Worm (Caenorhabditis elegans) whole organism, L4 larva: ENCODE data around the gene sdz-10.
A peak's percentile ranks its signal among the peaks of the same experiment; 100 is the strongest.

ENCODE experiments used
- D1046.2 ChIP-seq: fragments of 200-800 bp; sonication (Bioruptor generic); IDR thresholded peaks from 2 replicates; pipeline ENCODE4 v1.3.6; 2022; ENCODE audit warnings: missing genetic modification characterization, missing compliant biosample characterization
- F10B5.3 ChIP-seq: sonication (generic microtip); optimal IDR thresholded peaks from 2 replicates; lab custom pipeline; 2016; ENCODE audit warnings: mild to moderate bottlenecking, missing genetic modification characterization, missing compliant biosample characterization
- F44E2.7 ChIP-seq: fragments of 200-800 bp; sonication (Bioruptor generic); IDR thresholded peaks from 2 replicates; pipeline ENCODE4 v2.1.2; 2022; ENCODE audit warnings: missing genetic modification characterization, missing compliant biosample characterization
- R02D3.7 ChIP-seq: fragments of 150-350 bp; sonication (generic microtip); optimal IDR thresholded peaks from 3 replicates; lab custom pipeline; 2014; ENCODE audit warnings: missing biosample characterization, missing genetic modification characterization
- T20F7.1 ChIP-seq: fragments of 200-800 bp; sonication (Bioruptor generic); optimal IDR thresholded peaks from 2 replicates; lab custom pipeline; 2018; ENCODE audit warnings: mild to moderate bottlenecking, missing genetic modification characterization, missing compliant biosample characterization
- T26A8.4 ChIP-seq: fragments of 200-800 bp; sonication (Bioruptor generic); IDR thresholded peaks from 2 replicates; pipeline ENCODE4 v1.3.6; 2022; ENCODE audit warnings: missing genetic modification characterization, missing compliant biosample characterization
- Y75B8A.6 ChIP-seq: fragments of 200-800 bp; sonication (Bioruptor generic); IDR thresholded peaks from 2 replicates; pipeline ENCODE4 v1.3.6; 2022; ENCODE audit warnings: missing genetic modification reagents, missing genetic modification characterization, missing compliant biosample characterization
- ZK337.2 ChIP-seq: fragments of 200-800 bp; sonication (Bioruptor generic); IDR thresholded peaks from 2 replicates; pipeline ENCODE4 v1.3.6; 2022; ENCODE audit warnings: missing genetic modification reagents, missing genetic modification characterization, missing compliant biosample characterization
- ZK546.5 ChIP-seq, 2 experiments: sonication (generic microtip); optimal IDR thresholded peaks; 2 replicates each; lab custom pipeline; 2017; ENCODE audit warnings: missing biosample characterization in 2 of 2, missing genetic modification characterization in 2 of 2
- aha-1 ChIP-seq: fragments of 150-350 bp; peaks from one replicate; lab custom pipeline; 2014; ENCODE audit warnings: missing biosample characterization, missing genetic modification characterization
- aly-2 ChIP-seq: sonication (generic microtip); optimal IDR thresholded peaks from 2 replicates; lab custom pipeline; 2018; ENCODE audit warnings: missing biosample characterization, missing genetic modification characterization
- arid-1 ChIP-seq: fragments of 200-800 bp; sonication (Bioruptor generic); conservative IDR thresholded peaks from 2 replicates; pipeline ENCODE4 v1.3.6; 2022; ENCODE audit warnings: missing genetic modification reagents, missing genetic modification characterization, missing compliant biosample characterization
- ceh-28 ChIP-seq: fragments of 150-350 bp; optimal IDR thresholded peaks from 2 replicates; lab custom pipeline; 2014; ENCODE audit warnings: missing biosample characterization, missing genetic modification reagents, missing genetic modification characterization
- ceh-32 ChIP-seq: sonication (generic microtip); optimal IDR thresholded peaks from 2 replicates; lab custom pipeline; 2016; ENCODE audit warnings: mild to moderate bottlenecking, missing genetic modification characterization, missing compliant biosample characterization; ENCODE audit not compliant: poor library complexity
- ceh-44 ChIP-seq: fragments of 200-800 bp; sonication (Bioruptor generic); IDR thresholded peaks from 2 replicates; pipeline ENCODE4 v1.3.6; 2022; ENCODE audit warnings: missing genetic modification reagents, missing genetic modification characterization, missing compliant biosample characterization
- ceh-62 ChIP-seq: sonication (generic microtip); optimal IDR thresholded peaks from 2 replicates; lab custom pipeline; 2017; ENCODE audit warnings: missing biosample characterization, missing genetic modification characterization
- ctbp-1 ChIP-seq: fragments of 200-800 bp; sonication (Bioruptor generic); IDR thresholded peaks from 2 replicates; pipeline ENCODE4 v1.3.6; 2022; ENCODE audit warnings: missing genetic modification reagents, missing genetic modification characterization, missing compliant biosample characterization
- daf-12 ChIP-seq: fragments of 150-350 bp; optimal IDR thresholded peaks from 2 replicates; lab custom pipeline; 2014; ENCODE audit warnings: missing biosample characterization, missing genetic modification reagents, missing genetic modification characterization
- daf-19 ChIP-seq: fragments of 200-800 bp; sonication (Bioruptor generic); conservative IDR thresholded peaks from 2 replicates; pipeline ENCODE4 v1.3.6; 2022; ENCODE audit warnings: missing genetic modification characterization, missing compliant biosample characterization
- dmd-8 ChIP-seq: fragments of 200-800 bp; sonication (Bioruptor generic); IDR thresholded peaks from 2 replicates; pipeline ENCODE4 v1.3.6; 2022; ENCODE audit warnings: missing genetic modification characterization, missing compliant biosample characterization
- dve-1 ChIP-seq: sonication (generic microtip); optimal IDR thresholded peaks from 2 replicates; lab custom pipeline; 2017; ENCODE audit warnings: antibody characterized with exemption, mild to moderate bottlenecking, missing genetic modification characterization, missing compliant biosample characterization; ENCODE audit not compliant: insufficient read depth
- egl-43 ChIP-seq: fragments of 200-800 bp; sonication (Bioruptor generic); IDR thresholded peaks from 2 replicates; pipeline ENCODE4 v1.3.6; 2022; ENCODE audit warnings: missing genetic modification reagents, missing genetic modification characterization, missing compliant biosample characterization
- fos-1 ChIP-seq: fragments of 150-350 bp; optimal IDR thresholded peaks from 2 replicates; lab custom pipeline; 2014; ENCODE audit warnings: missing biosample characterization, missing genetic modification characterization
- gei-8 ChIP-seq: fragments of 200-800 bp; sonication (Bioruptor generic); optimal IDR thresholded peaks from 2 replicates; lab custom pipeline; 2018; ENCODE audit warnings: mild to moderate bottlenecking, missing genetic modification characterization, missing compliant biosample characterization
- hlh-30 ChIP-seq: sonication (generic microtip); optimal IDR thresholded peaks from 2 replicates; lab custom pipeline; 2017; ENCODE audit warnings: antibody characterized with exemption, mild to moderate bottlenecking, missing genetic modification characterization, missing compliant biosample characterization; ENCODE audit not compliant: insufficient read depth
- hmg-1.1 ChIP-seq: fragments of 200-800 bp; sonication (Bioruptor generic); IDR thresholded peaks from 2 replicates; pipeline ENCODE4 v1.3.6; 2022; ENCODE audit warnings: missing genetic modification reagents, missing genetic modification characterization, missing compliant biosample characterization
- jun-1 ChIP-seq: fragments of 150-350 bp; optimal IDR thresholded peaks from 2 replicates; lab custom pipeline; 2014; ENCODE audit warnings: missing biosample characterization, missing genetic modification reagents, missing genetic modification characterization
- lim-7 ChIP-seq: fragments of 200-800 bp; sonication (Bioruptor generic); IDR thresholded peaks from 2 replicates; pipeline ENCODE4 v1.3.6; 2022; ENCODE audit warnings: missing genetic modification characterization, missing compliant biosample characterization
- lin-1 ChIP-seq: fragments of 200-800 bp; sonication (Bioruptor generic); IDR thresholded peaks from 2 replicates; pipeline ENCODE4 v1.3.6; 2022; ENCODE audit warnings: missing genetic modification reagents, missing genetic modification characterization, missing compliant biosample characterization
- lin-15B ChIP-seq: fragments of 150-350 bp; sonication (generic microtip); optimal IDR thresholded peaks from 3 replicates; lab custom pipeline; 2014; ENCODE audit warnings: missing biosample characterization, missing genetic modification characterization
- lin-29 ChIP-seq: fragments of 200-800 bp; sonication (Bioruptor generic); IDR thresholded peaks from 2 replicates; pipeline ENCODE4 v1.3.6; 2022; ENCODE audit warnings: missing genetic modification reagents, missing genetic modification characterization, missing compliant biosample characterization
- lin-39 ChIP-seq: fragments of 150-350 bp; optimal IDR thresholded peaks from 2 replicates; lab custom pipeline; 2014; ENCODE audit warnings: missing biosample characterization, missing genetic modification reagents, missing genetic modification characterization
- lir-3 ChIP-seq: sonication (generic microtip); optimal IDR thresholded peaks from 2 replicates; lab custom pipeline; 2016; ENCODE audit warnings: mild to moderate bottlenecking, missing genetic modification characterization, missing compliant biosample characterization
- madf-5 ChIP-seq, 2 experiments: fragments of 200-800 bp; sonication (Bioruptor generic); IDR thresholded peaks; 2 replicates each; pipeline ENCODE4 v1.3.6; 2022; ENCODE audit warnings: missing compliant biosample characterization in 2 of 2, missing genetic modification characterization in 2 of 2
- mdt-29 ChIP-seq: fragments of 200-800 bp; sonication (Bioruptor generic); IDR thresholded peaks from 2 replicates; pipeline ENCODE4 v1.3.6; 2022; ENCODE audit warnings: missing genetic modification reagents, missing genetic modification characterization, missing compliant biosample characterization
- mep-1 ChIP-seq: fragments of 150-350 bp; sonication (generic microtip); optimal IDR thresholded peaks from 3 replicates; lab custom pipeline; 2014; ENCODE audit warnings: missing biosample characterization, missing genetic modification characterization
- mxl-2 ChIP-seq: fragments of 200-800 bp; sonication (Bioruptor generic); conservative IDR thresholded peaks from 2 replicates; pipeline ENCODE4 v1.3.6; 2022; ENCODE audit warnings: missing genetic modification reagents, missing genetic modification characterization, missing compliant biosample characterization
- mxl-3 ChIP-seq: fragments of 200-800 bp; sonication (Bioruptor generic); optimal IDR thresholded peaks from 2 replicates; lab custom pipeline; 2018; ENCODE audit warnings: mild to moderate bottlenecking, missing genetic modification characterization, missing compliant biosample characterization
- nhr-10 ChIP-seq: fragments of 150-350 bp; optimal IDR thresholded peaks from 2 replicates; lab custom pipeline; 2014; ENCODE audit warnings: missing biosample characterization, missing genetic modification characterization
- nhr-102 ChIP-seq: sonication (generic microtip); optimal IDR thresholded peaks from 2 replicates; lab custom pipeline; 2016; ENCODE audit warnings: mild to moderate bottlenecking, missing genetic modification characterization, moderate library complexity, missing compliant biosample characterization
- nhr-25 ChIP-seq: sonication (generic microtip); optimal IDR thresholded peaks from 2 replicates; lab custom pipeline; 2017; ENCODE audit warnings: missing genetic modification characterization, mild to moderate bottlenecking, missing compliant biosample characterization, antibody characterized with exemption, moderate library complexity, borderline replicate concordance; ENCODE audit not compliant: insufficient read depth
- nhr-6 ChIP-seq: fragments of 150-350 bp; optimal IDR thresholded peaks from 2 replicates; lab custom pipeline; 2014; ENCODE audit warnings: missing biosample characterization, missing genetic modification characterization
- pqm-1 ChIP-seq: sonication (generic microtip); optimal IDR thresholded peaks from 2 replicates; lab custom pipeline; 2017; ENCODE audit warnings: missing biosample characterization, missing genetic modification characterization
- rbr-2 ChIP-seq: sonication (generic microtip); optimal IDR thresholded peaks from 2 replicates; lab custom pipeline; 2016; ENCODE audit warnings: missing genotype, missing genetic modification characterization, missing compliant biosample characterization
- saeg-2 ChIP-seq: fragments of 200-800 bp; sonication (Bioruptor generic); IDR thresholded peaks from 2 replicates; pipeline ENCODE4 v1.3.6; 2022; ENCODE audit warnings: missing genetic modification reagents, missing genetic modification characterization, missing compliant biosample characterization
- sdz-12 ChIP-seq: fragments of 200-800 bp; sonication (Bioruptor generic); optimal IDR thresholded peaks from 2 replicates; lab custom pipeline; 2018; ENCODE audit warnings: mild to moderate bottlenecking, missing genetic modification characterization, missing compliant biosample characterization
- snpc-4 ChIP-seq: fragments of 150-350 bp; optimal IDR thresholded peaks from 2 replicates; lab custom pipeline; 2014; ENCODE audit warnings: missing biosample characterization, missing genetic modification characterization
- spr-1 ChIP-seq: sonication (generic microtip); optimal IDR thresholded peaks from 2 replicates; lab custom pipeline; 2016; ENCODE audit warnings: mild to moderate bottlenecking, missing genetic modification characterization, missing compliant biosample characterization
- unc-130 ChIP-seq: sonication (generic microtip); optimal IDR thresholded peaks from 2 replicates; lab custom pipeline; 2016; ENCODE audit warnings: missing genetic modification reagents, missing genetic modification characterization, missing compliant biosample characterization
- unc-39 ChIP-seq: sonication (generic microtip); optimal IDR thresholded peaks from 2 replicates; lab custom pipeline; 2017; ENCODE audit warnings: missing biosample characterization, missing genetic modification characterization
- vab-7 ChIP-seq: fragments of 200-800 bp; sonication (Bioruptor generic); IDR thresholded peaks from 2 replicates; pipeline ENCODE4 v1.3.6; 2022; ENCODE audit warnings: missing genetic modification reagents, missing genetic modification characterization, missing compliant biosample characterization

The sdz-10 gene

ce11 chrII:2802804-2803586, 30.9 kb upstream of the sdz-10 start (continued):
- no peak for TF ChIP-seq daf-12 (tag; lab: Kevin White, UChicago)
- TF ChIP-seq lin-29 = no peak
- no peak for TF ChIP-seq ctbp-1
- TF ChIP-seq R02D3.7 = no peak
- TF ChIP-seq jun-1 (tag; lab: Kevin White, UChicago) = no peak
- TF ChIP-seq hlh-30 = peak; percentile 64
- TF ChIP-seq lin-15B (tag; lab: Kevin White, UChicago) = no peak
- no peak for TF ChIP-seq lim-7
- no peak for TF ChIP-seq lir-3 (tag; lab: Kevin White, UChicago)
- TF ChIP-seq dve-1 (tag; lab: Kevin White, UChicago) = peak; percentile 64
- no peak for TF ChIP-seq mdt-29 (GFP tag; lab: Robert Waterston, UW)
- TF ChIP-seq egl-43 = no peak
- TF ChIP-seq spr-1 (tag; lab: Kevin White, UChicago) = no peak
- no peak for TF ChIP-seq ceh-44
- TF ChIP-seq vab-7 (GFP tag; lab: Robert Waterston, UW) = no peak
- no peak for TF ChIP-seq F44E2.7
- no peak for TF ChIP-seq lin-1
- TF ChIP-seq aly-2 (tag; lab: Kevin White, UChicago) = no peak
- no peak for TF ChIP-seq unc-130
- no peak for TF ChIP-seq T26A8.4
- no peak for TF ChIP-seq nhr-6
- no peak for TF ChIP-seq madf-5 (GFP tag; IDR thresholded peaks at IDR 0.05; lab: Robert Waterston, UW)
- TF ChIP-seq rbr-2 = no peak
- no peak for TF ChIP-seq ceh-32 (tag; lab: Kevin White, UChicago)
- TF ChIP-seq hmg-1.1 = no peak
- peak; percentile 40 for TF ChIP-seq nhr-102
- no peak for TF ChIP-seq saeg-2 (GFP tag; lab: Robert Waterston, UW)
- no peak for TF ChIP-seq Y75B8A.6
- peak; percentile 82 for TF ChIP-seq pqm-1 (tag; lab: Kevin White, UChicago)
- no peak for TF ChIP-seq sdz-12
- TF ChIP-seq ceh-62 (tag; lab: Kevin White, UChicago) = no peak
- no peak for TF ChIP-seq fos-1 (tag; lab: Kevin White, UChicago)
- TF ChIP-seq snpc-4 (tag; lab: Kevin White, UChicago) = no peak
- TF ChIP-seq T20F7.1 = no peak
- TF ChIP-seq nhr-10 (tag; lab: Kevin White, UChicago) = no peak
- TF ChIP-seq mxl-3 (GFP tag; lab: Kevin White, UChicago) = peak; percentile 70
- no peak for TF ChIP-seq ZK337.2 (GFP tag; lab: Robert Waterston, UW)
- TF ChIP-seq gei-8 (GFP tag; lab: Kevin White, UChicago) = no peak
- TF ChIP-seq ZK546.5 (tag; optimal IDR thresholded peaks at IDR 0.05; lab: Kevin White, UChicago) = no peak
- TF ChIP-seq daf-19 (GFP tag; lab: Robert Waterston, UW) = no peak
- TF ChIP-seq mxl-2 (GFP tag; lab: Robert Waterston, UW) = peak; percentile 66; the same call in 1 of the 2 replicates
- no peak for TF ChIP-seq unc-39 (tag; lab: Kevin White, UChicago)
- no peak for TF ChIP-seq ceh-28 (tag; lab: Kevin White, UChicago)
- TF ChIP-seq F10B5.3 (tag; lab: Kevin White, UChicago) = no peak
- no peak for TF ChIP-seq arid-1 (GFP tag; lab: Robert Waterston, UW)
- no peak for TF ChIP-seq lin-39 (tag; lab: Kevin White, UChicago)
- no peak for TF ChIP-seq dmd-8 (GFP tag; lab: Robert Waterston, UW)
- TF ChIP-seq aha-1 (tag; lab: Kevin White, UChicago) = no peak
- TF ChIP-seq nhr-25 (tag; lab: Kevin White, UChicago) = no peak
- TF ChIP-seq mep-1 = peak; percentile 16
- TF ChIP-seq D1046.2 (GFP tag; lab: Robert Waterston, UW) = no peak
